Fruit fly (Drosophila melanogaster): Measurements from ENCODE around the gene Adgf-C.

Gene Adgf-C

DNA sequence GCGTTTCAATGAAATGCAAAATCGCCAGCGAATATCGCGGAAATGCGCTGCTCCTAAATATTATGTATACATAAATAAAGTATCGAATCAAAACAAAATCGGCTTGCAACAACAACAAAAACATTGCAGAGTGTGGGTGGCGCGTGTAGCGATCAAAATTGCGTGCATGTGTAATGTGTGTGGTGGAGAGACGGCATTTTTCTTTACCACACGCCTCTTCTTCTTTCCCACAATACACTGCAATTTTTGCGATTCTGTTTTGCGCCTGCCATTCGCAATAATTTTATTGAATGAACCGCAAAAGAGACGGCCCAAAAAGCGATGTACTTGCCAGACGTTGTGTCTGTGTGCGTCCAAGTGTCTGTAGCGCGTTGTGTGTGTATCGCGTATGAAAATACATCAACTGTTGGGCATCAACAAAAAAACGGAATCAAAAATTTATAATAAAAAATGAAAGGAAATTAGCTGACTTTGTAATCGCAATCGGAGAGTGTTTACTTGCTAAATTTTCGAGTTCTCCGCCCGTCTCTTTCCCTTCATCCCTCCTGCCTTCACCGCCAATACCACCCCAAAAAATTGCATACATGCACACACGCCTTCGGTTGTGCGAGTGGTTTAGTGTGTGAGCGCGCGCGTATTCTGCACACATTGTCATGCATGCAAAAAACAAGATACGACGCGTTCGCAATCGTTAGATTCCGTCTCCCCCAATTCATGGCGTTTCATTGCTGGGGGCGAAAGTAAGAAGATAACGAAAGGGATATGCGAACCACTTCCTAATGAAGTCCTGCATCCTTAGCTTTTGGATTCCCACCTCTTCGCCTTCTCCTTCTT lies 21.8 kb upstream of the Adgf-C start:
- peak; percentile 29 for TF ChIP-seq Met (GFP tag; optimal IDR thresholded peaks at IDR 0.05)
- peak; percentile 22 for TF ChIP-seq CG16779 (tag; optimal IDR thresholded peaks at IDR 0.05)
- TF ChIP-seq CG7368 (GFP tag; optimal IDR thresholded peaks at IDR 0.05): no peak
- peak; percentile 43 for TF ChIP-seq vri (GFP tag; optimal IDR thresholded peaks at IDR 0.05)
- no peak for TF ChIP-seq lz (GFP tag; optimal IDR thresholded peaks at IDR 0.05)
- TF ChIP-seq Eip78C (GFP tag): peak; percentile 55
- peak; percentile 9 for TF ChIP-seq CG32006 (GFP tag; optimal IDR thresholded peaks at IDR 0.05)
- TF ChIP-seq Hr4 (GFP tag; optimal IDR thresholded peaks at IDR 0.05): peak; percentile 10
- TF ChIP-seq CG10631 (GFP tag; optimal IDR thresholded peaks at IDR 0.05): peak; percentile 4
- no peak for TF ChIP-seq Smox (GFP tag; optimal IDR thresholded peaks at IDR 0.05)
- TF ChIP-seq salr (GFP tag; optimal IDR thresholded peaks at IDR 0.05): peak in 1 of 2 experiments; percentile 4
- TF ChIP-seq svp (GFP tag): peak; percentile 74
- peak in 1 of 2 experiments; percentile 26 for TF ChIP-seq ss (GFP tag; optimal IDR thresholded peaks at IDR 0.05)
- peak; percentile 37 for TF ChIP-seq dsx (GFP tag; optimal IDR thresholded peaks at IDR 0.05; ENCODE audit: poor library complexity, severe bottlenecking)

DNA sequence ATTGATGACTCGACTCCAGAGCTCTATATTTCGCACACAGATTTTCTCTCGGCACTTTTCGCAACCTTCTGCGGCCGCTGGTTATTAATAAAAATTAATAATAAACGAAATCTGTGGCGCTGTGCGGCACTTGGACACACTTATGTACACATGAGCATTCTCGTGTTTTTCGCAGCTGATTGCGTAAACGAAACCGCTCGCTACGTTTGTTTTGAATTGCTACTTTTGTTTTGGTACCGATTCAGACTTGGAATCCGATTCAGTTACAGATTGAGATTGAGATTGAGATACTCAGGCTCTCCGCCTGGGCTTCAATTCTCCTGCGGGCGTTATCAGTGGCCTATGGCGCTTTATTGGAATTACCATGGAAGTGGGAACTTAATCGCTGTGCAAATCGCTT lies 20.6 kb upstream of the Adgf-C start:
- TF ChIP-seq net (GFP tag; optimal IDR thresholded peaks at IDR 0.05) (no peak), topi (GFP tag; optimal IDR thresholded peaks at IDR 0.05) (no peak), CG4318 (GFP tag; optimal IDR thresholded peaks at IDR 0.05) (no peak), esn (GFP tag; optimal IDR thresholded peaks at IDR 0.05) (no peak)

DNA sequence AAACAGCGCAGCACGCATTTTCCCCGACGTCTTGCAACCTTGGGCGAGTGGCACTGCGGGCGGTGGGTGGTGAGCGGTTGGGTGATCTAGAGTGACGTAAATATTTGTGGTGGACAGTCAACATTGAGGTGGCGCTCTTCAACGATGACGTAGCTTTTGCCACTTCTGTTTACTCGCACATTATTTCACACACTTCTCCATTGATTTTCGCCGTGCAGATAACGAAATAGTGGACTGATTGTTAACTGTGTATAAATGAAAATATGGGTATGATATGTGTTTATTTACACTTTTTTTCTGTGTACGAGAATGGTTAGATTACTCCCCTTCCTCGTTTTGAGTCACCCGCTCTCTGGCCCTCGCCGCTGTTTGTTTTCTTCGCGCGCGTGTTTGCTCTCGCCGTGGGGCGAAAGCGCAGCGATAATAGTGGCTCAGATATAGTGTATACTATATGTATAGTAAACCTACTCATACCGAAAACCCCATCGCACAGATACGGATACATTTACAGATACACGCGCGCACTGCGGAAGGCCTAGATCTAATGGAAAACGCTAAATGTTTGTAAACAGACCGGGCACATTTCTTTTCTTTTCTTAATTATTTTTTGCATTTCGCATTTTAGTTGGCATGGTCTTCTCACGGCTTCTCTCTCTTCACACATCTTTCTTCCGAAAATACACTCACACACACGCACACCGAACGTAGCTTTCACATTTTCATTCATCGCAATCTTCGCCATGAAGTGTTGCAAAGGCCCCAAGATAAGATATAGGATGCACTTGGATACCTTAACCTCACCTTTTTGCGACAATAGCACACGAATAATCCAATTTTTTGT lies 20.0 kb upstream of the Adgf-C start, which contains the start of gene omd:
TSS of gene omd (minus strand) at position 840 of the 841 bp plus-strand sequence.
- TF ChIP-seq salr (GFP tag; optimal IDR thresholded peaks at IDR 0.05): peak; percentile 5 to 14
- peak; percentile 24; the same call in 1 of the 2 replicates for TF ChIP-seq CG15336 (GFP tag; IDR thresholded peaks at IDR 0.05)
- TF ChIP-seq fkh (GFP tag; optimal IDR thresholded peaks at IDR 0.05): peak; percentile 99
- peak; percentile 20 for TF ChIP-seq CG34406 (GFP tag; optimal IDR thresholded peaks at IDR 0.05)
- peak; percentile 52 for TF ChIP-seq Hr4 (GFP tag; optimal IDR thresholded peaks at IDR 0.05)
- no peak for TF ChIP-seq dsx (GFP tag; optimal IDR thresholded peaks at IDR 0.05; ENCODE audit: poor library complexity, severe bottlenecking)
- TF ChIP-seq CG11902 (GFP tag; optimal IDR thresholded peaks at IDR 0.05): no peak
- TF ChIP-seq Ets96B (tag; optimal IDR thresholded peaks at IDR 0.05): no peak
- peak; percentile 43; the same call in 1 of the 3 replicates for TF ChIP-seq CG8119 (GFP tag; IDR thresholded peaks at IDR 0.05)
- TF ChIP-seq cyc (GFP tag; optimal IDR thresholded peaks at IDR 0.05): no peak
- TF ChIP-seq achi (GFP tag; optimal IDR thresholded peaks at IDR 0.05): peak; percentile 39
- TF ChIP-seq Eip78C (GFP tag): peak; percentile 78
- TF ChIP-seq ss (GFP tag; optimal IDR thresholded peaks at IDR 0.05): peak in 1 of 2 experiments; percentile 47
- peak; percentile 23 for TF ChIP-seq CG3919 (GFP tag; optimal IDR thresholded peaks at IDR 0.05)
- TF ChIP-seq Eip75B (GFP tag; optimal IDR thresholded peaks at IDR 0.05): no peak
- peak; percentile 30 for TF ChIP-seq net (GFP tag; optimal IDR thresholded peaks at IDR 0.05)
- no peak for TF ChIP-seq CG1621 (tag; optimal IDR thresholded peaks at IDR 0.05)
- peak; percentile 59; the same call in 2 of the 3 replicates for TF ChIP-seq CG6163 (GFP tag; IDR thresholded peaks at IDR 0.05)
- TF ChIP-seq CG7368 (GFP tag; optimal IDR thresholded peaks at IDR 0.05): peak; percentile 25
- TF ChIP-seq Met (GFP tag; optimal IDR thresholded peaks at IDR 0.05): no peak
- TF ChIP-seq CG8632 (GFP tag; optimal IDR thresholded peaks at IDR 0.05): peak; percentile 21
- peak; percentile 51 for TF ChIP-seq CG32006 (GFP tag; optimal IDR thresholded peaks at IDR 0.05)
- peak; percentile 69 for TF ChIP-seq CG16779 (tag; optimal IDR thresholded peaks at IDR 0.05)
- no peak for TF ChIP-seq Ets21C (GFP tag; optimal IDR thresholded peaks at IDR 0.05)
- TF ChIP-seq acj6 (GFP tag; optimal IDR thresholded peaks at IDR 0.05): peak; percentile 16
- peak; percentile 0 for TF ChIP-seq fd59A (GFP tag; optimal IDR thresholded peaks at IDR 0.05)
